Fruit fly (Drosophila melanogaster): ENCODE results near the gene Mkrn1.

Mkrn1 gene

dm6 chr3L:21509488-21510122, 23.9 kb downstream of the Mkrn1 start (continued):
- TF ChIP-seq CG4820 (GFP tag; optimal IDR thresholded peaks at IDR 0.05): no peak
- TF ChIP-seq CG7786 (GFP tag; optimal IDR thresholded peaks at IDR 0.05): no peak
- TF ChIP-seq CG6765 (GFP tag; optimal IDR thresholded peaks at IDR 0.05): no peak
- peak; percentile 71 for TF ChIP-seq Med (GFP tag)
- TF ChIP-seq hth (optimal IDR thresholded peaks at IDR 0.05): no peak
- TF ChIP-seq vvl (GFP tag; IDR thresholded peaks at IDR 0.05): peak; percentile 61
- no peak for TF ChIP-seq cwo (GFP tag; optimal IDR thresholded peaks at IDR 0.05)
- no peak for TF ChIP-seq eve (GFP tag; optimal IDR thresholded peaks at IDR 0.05)
- TF ChIP-seq CG32532 (GFP tag; IDR thresholded peaks at IDR 0.05): 0 out of 2 replicates have a peak, but pooled peaks have one; percentile 23
- 0 out of 2 replicates have a peak, but pooled peaks have one; percentile 21 for TF ChIP-seq aop (GFP tag; IDR thresholded peaks at IDR 0.05)
- peak; percentile 23 for TF ChIP-seq Camta (GFP tag; optimal IDR thresholded peaks at IDR 0.05)
- 0 out of 3 replicates have a peak, but pooled peaks have one; percentile 24 for TF ChIP-seq Dbx (GFP tag; IDR thresholded peaks at IDR 0.05)
- TF ChIP-seq Lpt (GFP tag; optimal IDR thresholded peaks at IDR 0.05): no peak
- TF ChIP-seq Oli (tag; optimal IDR thresholded peaks at IDR 0.05): peak; percentile 41
- TF ChIP-seq Mes4 (GFP tag; optimal IDR thresholded peaks at IDR 0.05): no peak
- no peak for TF ChIP-seq CG17802 (tag; optimal IDR thresholded peaks at IDR 0.05)
- TF ChIP-seq her (GFP tag; optimal IDR thresholded peaks at IDR 0.05): peak; percentile 39
- peak; percentile 82 for TF ChIP-seq exex (tag; optimal IDR thresholded peaks at IDR 0.05)
- TF ChIP-seq CG10431 (GFP tag; optimal IDR thresholded peaks at IDR 0.05): no peak
- TF ChIP-seq lov (optimal IDR thresholded peaks at IDR 0.05): no peak
- no peak for TF ChIP-seq lov (GFP tag; IDR thresholded peaks at IDR 0.05)
- no peak for TF ChIP-seq TFAM (GFP tag; optimal IDR thresholded peaks at IDR 0.05)
- no peak for TF ChIP-seq CG15479 (GFP tag; optimal IDR thresholded peaks at IDR 0.05)
- TF ChIP-seq tio (GFP tag; optimal IDR thresholded peaks at IDR 0.05): peak; percentile 33
- TF ChIP-seq kah (GFP tag; optimal IDR thresholded peaks at IDR 0.05): no peak
- no peak for TF ChIP-seq onecut (GFP tag; IDR thresholded peaks at IDR 0.05)
- no peak for TF ChIP-seq CG3065 (GFP tag; optimal IDR thresholded peaks at IDR 0.05)
- TF ChIP-seq NC2α (GFP tag; optimal IDR thresholded peaks at IDR 0.05): no peak
- TF ChIP-seq Dp (GFP tag; optimal IDR thresholded peaks at IDR 0.05): no peak
- peak in 1 of 2 experiments; percentile 57 for TF ChIP-seq Hr78 (GFP tag; optimal IDR thresholded peaks at IDR 0.05)
- TF ChIP-seq Hmr (GFP tag; optimal IDR thresholded peaks at IDR 0.05): peak; percentile 48
- TF ChIP-seq grn (GFP tag; optimal IDR thresholded peaks at IDR 0.05): no peak
- no peak for TF ChIP-seq fd3F (GFP tag; optimal IDR thresholded peaks at IDR 0.05)
- TF ChIP-seq CG2889 (GFP tag; IDR thresholded peaks at IDR 0.05): 0 out of 3 replicates have a peak, but pooled peaks have one; percentile 26
- 0 out of 2 replicates have a peak, but pooled peaks have one; percentile 27 for TF ChIP-seq Rx (GFP tag; IDR thresholded peaks at IDR 0.05)
- no peak for TF ChIP-seq trh (GFP tag; optimal IDR thresholded peaks at IDR 0.05)
- no peak for TF ChIP-seq CG17912 (GFP tag; optimal IDR thresholded peaks at IDR 0.05)
- TF ChIP-seq Awh (GFP tag; IDR thresholded peaks at IDR 0.05): peak; percentile 44; the same call in 1 of the 2 replicates
- no peak for TF ChIP-seq E2f1 (GFP tag; IDR thresholded peaks at IDR 0.05)
- no peak for TF ChIP-seq jumu (GFP tag; optimal IDR thresholded peaks at IDR 0.05)
- TF ChIP-seq pita (GFP tag; optimal IDR thresholded peaks at IDR 0.05): no peak
- no peak for TF ChIP-seq CG2199 (GFP tag; IDR thresholded peaks at IDR 0.05)
- no peak for TF ChIP-seq CG4404 (GFP tag; IDR thresholded peaks at IDR 0.05)
- TF ChIP-seq CG10147 (GFP tag; optimal IDR thresholded peaks at IDR 0.05): no peak
- TF ChIP-seq CG6854 (GFP tag; optimal IDR thresholded peaks at IDR 0.05): no peak
- TF ChIP-seq CG30431 (GFP tag; optimal IDR thresholded peaks at IDR 0.05): no peak
- TF ChIP-seq HmgZ (tag; optimal IDR thresholded peaks at IDR 0.05): no peak
- peak; percentile 50 for TF ChIP-seq Hsf (GFP tag; optimal IDR thresholded peaks at IDR 0.05)
- TF ChIP-seq lilli (GFP tag; optimal IDR thresholded peaks at IDR 0.05): peak; percentile 48
- TF ChIP-seq ash1 (GFP tag; optimal IDR thresholded peaks at IDR 0.05): no peak
- no peak for TF ChIP-seq Adf1 (GFP tag; IDR thresholded peaks at IDR 0.05)

Measured in whole organism, embryonic.